Worm (Caenorhabditis elegans): Measurements from ENCODE around the gene set-9.

set-9 gene

ce11 chrIV:4299994-4300393 is 7.7 kb upstream of the set-9 start:
- no peak for TF ChIP-seq C34F6.9 (tag; optimal IDR thresholded peaks at IDR 0.05)
- peak; percentile 30 for TF ChIP-seq nhr-21 (tag; optimal IDR thresholded peaks at IDR 0.05)
- peak; percentile 44 for TF ChIP-seq nhr-25 (tag; optimal IDR thresholded peaks at IDR 0.05)

- TF ChIP-seq nhr-6 (tag; optimal IDR thresholded peaks at IDR 0.05) (no peak), sma-9 (GFP tag; optimal IDR thresholded peaks at IDR 0.05) (no peak), sma-9 (tag; optimal IDR thresholded peaks at IDR 0.05) (no peak), ama-1 (optimal IDR thresholded peaks at IDR 0.05) (no peak), mdl-1 (tag; optimal IDR thresholded peaks at IDR 0.05) (no peak), nhr-11 (tag; optimal IDR thresholded peaks at IDR 0.05) (no peak), ZK546.5 (tag; optimal IDR thresholded peaks at IDR 0.05) (no peak), aly-2 (tag; optimal IDR thresholded peaks at IDR 0.05) (no peak), nhr-129 (tag; optimal IDR thresholded peaks at IDR 0.05) (no peak), ztf-11 (tag; optimal IDR thresholded peaks at IDR 0.05) (no peak), ztf-1 (GFP tag; conservative IDR thresholded peaks at IDR 0.05) (no peak), nhr-21 (tag; optimal IDR thresholded peaks at IDR 0.05) (no peak), peb-1 (tag; optimal IDR thresholded peaks at IDR 0.05) (no peak), lin-39 (tag; optimal IDR thresholded peaks at IDR 0.05) (no peak)
Observed at ce11 chrIV:4301202-4301601, 6.5 kb upstream of the set-9 start, which contains the start of gene lgc-22. Gene lgc-22 (plus strand): TSS chrIV:4301306.

- TF ChIP-seq ceh-16 (tag; optimal IDR thresholded peaks at IDR 0.05) (no peak), egl-27 (tag; optimal IDR thresholded peaks at IDR 0.05) (no peak), unc-39 (tag; optimal IDR thresholded peaks at IDR 0.05) (no peak)
Observed at ce11 chrIV:4306317-4306716, 1.4 kb upstream of the set-9 start.

ce11 chrIV:4316813-4317408 is 9.2 kb downstream of the set-9 start, which contains the start of gene Y24D9B.1:
Gene Y24D9B.1 (plus strand): TSS chrIV:4317358.
- TF ChIP-seq F13H6.1 (tag; optimal IDR thresholded peaks at IDR 0.05), result no peak
- no peak for TF ChIP-seq elt-3 (tag; optimal IDR thresholded peaks at IDR 0.05)
- TF ChIP-seq nhr-11 (tag; optimal IDR thresholded peaks at IDR 0.05), result no peak

- TF ChIP-seq sma-9 (GFP tag; optimal IDR thresholded peaks at IDR 0.05), result no peak
- no peak for TF ChIP-seq sma-9 (tag; optimal IDR thresholded peaks at IDR 0.05)
- no peak for TF ChIP-seq R02D3.7 (tag; optimal IDR thresholded peaks at IDR 0.05)
- TF ChIP-seq unc-62 (GFP tag; optimal IDR thresholded peaks at IDR 0.05), result no peak
- no peak for TF ChIP-seq nhr-6 (tag; optimal IDR thresholded peaks at IDR 0.05)
- no peak for TF ChIP-seq skn-1 (tag; optimal IDR thresholded peaks at IDR 0.05)
Observed at ce11 chrIV:4317638-4318037, 9.9 kb downstream of the set-9 start.

- no peak for TF ChIP-seq C34F6.9 (tag; optimal IDR thresholded peaks at IDR 0.05)
- TF ChIP-seq R02D3.7 (tag; optimal IDR thresholded peaks at IDR 0.05), result no peak
- TF ChIP-seq nhr-237 (tag; optimal IDR thresholded peaks at IDR 0.05), result no peak
- TF ChIP-seq egl-27 (tag; optimal IDR thresholded peaks at IDR 0.05), result no peak
Observed at ce11 chrIV:4318056-4318455, 10.4 kb downstream of the set-9 start.

- no peak for TF ChIP-seq elt-1 (tag; optimal IDR thresholded peaks at IDR 0.05)
- TF ChIP-seq elt-3 (tag; optimal IDR thresholded peaks at IDR 0.05), result no peak
- TF ChIP-seq R02D3.7 (tag; optimal IDR thresholded peaks at IDR 0.05), result no peak
- TF ChIP-seq ceh-82 (tag; optimal IDR thresholded peaks at IDR 0.05), result no peak
- no peak for TF ChIP-seq lin-11 (tag; optimal IDR thresholded peaks at IDR 0.05)
- TF ChIP-seq unc-55 (GFP tag; optimal IDR thresholded peaks at IDR 0.05), result no peak
- TF ChIP-seq sem-4 (tag; optimal IDR thresholded peaks at IDR 0.05), result no peak
- no peak for TF ChIP-seq nhr-10 (tag; optimal IDR thresholded peaks at IDR 0.05)
- no peak for TF ChIP-seq nhr-129 (tag; optimal IDR thresholded peaks at IDR 0.05)
- TF ChIP-seq aly-2 (tag; optimal IDR thresholded peaks at IDR 0.05), result no peak
- no peak for TF ChIP-seq nhr-21 (tag; optimal IDR thresholded peaks at IDR 0.05)
Observed at ce11 chrIV:4319473-4319872, 11.8 kb downstream of the set-9 start.

Data from whole organism, L2 larva.